Fruit fly (Drosophila melanogaster) whole organism, embryonic: ENCODE results near the gene Cyp310a1.
A peak's percentile ranks its signal among the peaks of the same experiment; 100 is the strongest.

Source experiments
- ATbp ChIP-seq: fragments of 200-800 bp; sonication (Bioruptor generic); optimal IDR thresholded peaks from 2 replicates; lab custom pipeline; 2017; ENCODE audit warnings: missing biosample characterization, mild to moderate bottlenecking, missing genetic modification characterization, missing genetic modification reagents
- Adf1 ChIP-seq: fragments of 200-800 bp; sonication (Bioruptor generic); IDR thresholded peaks from 2 replicates; pipeline ENCODE4 v1.3.6; 2022; ENCODE audit warnings: missing biosample characterization, missing genetic modification characterization
- B-H1 ChIP-seq: fragments of 200-800 bp; sonication (Bioruptor generic); IDR thresholded peaks from 3 replicates; pipeline ENCODE4 v1.3.6; 2022; ENCODE audit warnings: missing biosample characterization, missing genetic modification characterization
- Blimp-1 ChIP-seq: fragments of 200-800 bp; sonication (Bioruptor generic); optimal IDR thresholded peaks from 3 replicates; lab custom pipeline; 2018; ENCODE audit warnings: missing biosample characterization, missing genetic modification characterization, mild to moderate bottlenecking, moderate library complexity, missing genetic modification reagents
- CG10209 ChIP-seq: fragments of 200-800 bp; sonication (Bioruptor generic); optimal IDR thresholded peaks from 3 replicates; lab custom pipeline; 2017; ENCODE audit warnings: missing biosample characterization, mild to moderate bottlenecking, missing genetic modification characterization, missing genetic modification reagents
- CG10979 ChIP-seq: fragments of 200-800 bp; sonication (Bioruptor generic); optimal IDR thresholded peaks from 2 replicates; lab custom pipeline; 2018; ENCODE audit warnings: missing biosample characterization, mild to moderate bottlenecking, missing genetic modification characterization, moderate library complexity
- CG11247 ChIP-seq: fragments of 200-800 bp; sonication (Bioruptor generic); IDR thresholded peaks from 2 replicates; pipeline ENCODE4 v1.3.6; 2022; ENCODE audit warnings: missing biosample characterization, missing genetic modification characterization
- CG11695 ChIP-seq: fragments of 200-800 bp; sonication (Bioruptor generic); IDR thresholded peaks from 3 replicates; pipeline ENCODE4 v1.3.6; 2022; ENCODE audit warnings: missing biosample characterization, missing genetic modification characterization
- CG13424 ChIP-seq: fragments of 200-800 bp; sonication (Bioruptor generic); optimal IDR thresholded peaks from 2 replicates; lab custom pipeline; 2019; ENCODE audit warnings: missing biosample characterization, mild to moderate bottlenecking, missing genetic modification characterization, moderate library complexity
- CG14014 ChIP-seq: fragments of 200-800 bp; sonication (Bioruptor generic); IDR thresholded peaks from 2 replicates; pipeline ENCODE4 v1.3.6; 2022; ENCODE audit warnings: missing biosample characterization, missing genetic modification characterization
- CG14667 ChIP-seq: fragments of 200-800 bp; sonication (Bioruptor generic); IDR thresholded peaks from 2 replicates; pipeline ENCODE4 v1.3.6; 2022; ENCODE audit warnings: missing biosample characterization, missing genetic modification characterization
- CG14860 ChIP-seq: fragments of 200-800 bp; sonication (Bioruptor generic); IDR thresholded peaks from 3 replicates; pipeline ENCODE4 v1.3.6; 2022; ENCODE audit warnings: missing biosample characterization, missing genetic modification characterization; ENCODE audit not compliant: partially characterized antibody
- CG16815 ChIP-seq: fragments of 200-800 bp; sonication (Bioruptor generic); optimal IDR thresholded peaks from 3 replicates; lab custom pipeline; 2017; ENCODE audit warnings: missing biosample characterization, mild to moderate bottlenecking, missing genetic modification characterization
- CG2116 ChIP-seq: fragments of 200-800 bp; sonication (Bioruptor generic); optimal IDR thresholded peaks from 3 replicates; lab custom pipeline; 2018; ENCODE audit warnings: missing biosample characterization, mild to moderate bottlenecking, missing genetic modification characterization
- CG2712 ChIP-seq: fragments of 200-800 bp; optimal IDR thresholded peaks from 3 replicates; lab custom pipeline; 2019; ENCODE audit warnings: missing biosample characterization, mild to moderate bottlenecking, missing genetic modification characterization, moderate library complexity
- CG33557 ChIP-seq: fragments of 200-800 bp; sonication (Bioruptor generic); optimal IDR thresholded peaks from 2 replicates; lab custom pipeline; 2019; ENCODE audit warnings: missing biosample characterization, mild to moderate bottlenecking, missing genetic modification characterization, moderate library complexity
- CG6175 ChIP-seq: fragments of 200-800 bp; sonication (Bioruptor generic); IDR thresholded peaks from 3 replicates; pipeline ENCODE4 v1.3.6; 2022; ENCODE audit warnings: missing biosample characterization, missing genetic modification characterization
- CG6254 ChIP-seq: fragments of 200-800 bp; sonication (Bioruptor generic); optimal IDR thresholded peaks from 3 replicates; lab custom pipeline; 2017; ENCODE audit warnings: mild to moderate bottlenecking, missing biosample characterization, missing genetic modification reagents, missing genetic modification characterization
- CG6683 ChIP-seq: fragments of 200-800 bp; sonication (Bioruptor generic); optimal IDR thresholded peaks from 2 replicates; lab custom pipeline; 2017; ENCODE audit warnings: missing biosample characterization, mild to moderate bottlenecking, missing genetic modification characterization, missing genetic modification reagents
- CG7357 ChIP-seq: fragments of 200-800 bp; sonication (Bioruptor generic); IDR thresholded peaks from 3 replicates; pipeline ENCODE4 v1.3.6; 2022; ENCODE audit warnings: missing biosample characterization, missing genetic modification characterization
- CG7745 ChIP-seq: fragments of 200-800 bp; sonication (Bioruptor generic); optimal IDR thresholded peaks from 2 replicates; lab custom pipeline; 2018; ENCODE audit warnings: missing biosample characterization, mild to moderate bottlenecking, missing genetic modification characterization, moderate library complexity
- CG9437 ChIP-seq: fragments of 200-800 bp; sonication (Bioruptor generic); optimal IDR thresholded peaks from 2 replicates; lab custom pipeline; 2018; ENCODE audit warnings: missing biosample characterization, mild to moderate bottlenecking, missing genetic modification characterization
- CG9797 ChIP-seq: fragments of 200-800 bp; sonication (Bioruptor generic); optimal IDR thresholded peaks from 3 replicates; lab custom pipeline; 2018; ENCODE audit warnings: missing biosample characterization, mild to moderate bottlenecking, missing genetic modification characterization
- CHES-1-like ChIP-seq: fragments of 200-800 bp; sonication (Bioruptor generic); optimal IDR thresholded peaks from 2 replicates; lab custom pipeline; 2016; ENCODE audit warnings: missing biosample characterization, missing genetic modification characterization
- CrebB ChIP-seq: fragments of 200-800 bp; sonication (Bioruptor generic); optimal IDR thresholded peaks from 3 replicates; lab custom pipeline; 2018; ENCODE audit warnings: missing biosample characterization, mild to moderate bottlenecking, missing genetic modification characterization
- D19A ChIP-seq: fragments of 200-800 bp; optimal IDR thresholded peaks from 3 replicates; lab custom pipeline; 2019; ENCODE audit warnings: missing biosample characterization, mild to moderate bottlenecking, missing genetic modification characterization, moderate library complexity
- Dp ChIP-seq: fragments of 200-800 bp; sonication (Bioruptor generic); optimal IDR thresholded peaks from 2 replicates; lab custom pipeline; 2018; ENCODE audit warnings: missing biosample characterization, mild to moderate bottlenecking, missing genetic modification characterization, moderate library complexity
- Eip74EF ChIP-seq, 2 experiments: fragments of 200-800 bp in 1 of 2; fragments of >200 bp in 1 of 2; sonication (Bioruptor generic) in 1 of 2; optimal IDR thresholded peaks; 2 replicates each; lab custom pipeline; 2017 to 2019; ENCODE audit warnings: missing biosample characterization in 2 of 2, missing genetic modification characterization in 2 of 2, mild to moderate bottlenecking in 1 of 2, moderate library complexity in 1 of 2
- GATAe ChIP-seq: fragments of 200-800 bp; sonication (Bioruptor generic); conservative IDR thresholded peaks from 2 replicates; pipeline ENCODE4 v1.3.6; 2022; ENCODE audit warnings: missing biosample characterization, missing genetic modification characterization
- HLH3B ChIP-seq: fragments of 200-800 bp; sonication (Bioruptor generic); IDR thresholded peaks from 2 replicates; pipeline ENCODE4 v1.3.6; 2022; ENCODE audit warnings: missing biosample characterization, missing genetic modification characterization
- Hr51 ChIP-seq, 2 experiments: fragments of 200-800 bp; sonication (Bioruptor generic); optimal IDR thresholded peaks; 2 replicates in 1 of 2; 3 replicates in 1 of 2; lab custom pipeline; 2016 to 2018; ENCODE audit warnings: missing biosample characterization in 2 of 2, missing genetic modification characterization in 2 of 2, mild to moderate bottlenecking in 1 of 2, moderate library complexity in 1 of 2
- Lpt ChIP-seq: fragments of >200 bp; optimal IDR thresholded peaks from 2 replicates; lab custom pipeline; 2018; ENCODE audit warnings: missing biosample characterization, missing genetic modification characterization
- Nf-YB ChIP-seq: fragments of 200-800 bp; sonication (Bioruptor generic); optimal IDR thresholded peaks from 3 replicates; lab custom pipeline; 2019; ENCODE audit warnings: missing biosample characterization, mild to moderate bottlenecking, missing genetic modification characterization, moderate library complexity
- Optix ChIP-seq: fragments of 200-800 bp; sonication (Bioruptor generic); IDR thresholded peaks from 3 replicates; pipeline ENCODE4 v1.3.6; 2022; ENCODE audit warnings: missing biosample characterization, missing genetic modification characterization
- Sox102F ChIP-seq: fragments of 200-800 bp; sonication (Bioruptor generic); optimal IDR thresholded peaks from 2 replicates; lab custom pipeline; 2018; ENCODE audit warnings: missing biosample characterization, mild to moderate bottlenecking, missing genetic modification characterization, moderate library complexity
- Spps ChIP-seq: fragments of 200-800 bp; sonication (Bioruptor generic); optimal IDR thresholded peaks from 2 replicates; lab custom pipeline; 2018; ENCODE audit warnings: missing biosample characterization, mild to moderate bottlenecking, missing genetic modification characterization
- ap ChIP-seq: fragments of 200-800 bp; sonication (Bioruptor generic); IDR thresholded peaks from 2 replicates; pipeline ENCODE4 v1.3.6; 2022; ENCODE audit warnings: missing biosample characterization, missing genetic modification characterization
- bab2 ChIP-seq: fragments of 200-800 bp; sonication (Bioruptor generic); optimal IDR thresholded peaks from 2 replicates; lab custom pipeline; 2016; ENCODE audit warnings: missing biosample characterization, missing genetic modification characterization
- bsh ChIP-seq, 2 experiments: fragments of 200-800 bp; sonication (Bioruptor generic); optimal IDR thresholded peaks; 2 replicates each; lab custom pipeline; 2017 to 2018; ENCODE audit warnings: mild to moderate bottlenecking in 2 of 2, missing biosample characterization in 2 of 2, missing genetic modification characterization in 2 of 2, moderate library complexity in 1 of 2
- btn ChIP-seq: fragments of 200-800 bp; sonication (Bioruptor generic); optimal IDR thresholded peaks from 2 replicates; lab custom pipeline; 2016; ENCODE audit warnings: missing biosample characterization, missing genetic modification characterization
- disco-r ChIP-seq: fragments of 200-800 bp; sonication (Bioruptor generic); optimal IDR thresholded peaks from 2 replicates; lab custom pipeline; 2016; ENCODE audit warnings: missing biosample characterization, missing genetic modification characterization
- dysf ChIP-seq: fragments of 200-800 bp; sonication (Bioruptor generic); IDR thresholded peaks from 3 replicates; pipeline ENCODE4 v1.3.6; 2022; ENCODE audit warnings: missing biosample characterization, missing genetic modification characterization
- fd96Cb ChIP-seq: fragments of 200-800 bp; sonication (Bioruptor generic); optimal IDR thresholded peaks from 2 replicates; lab custom pipeline; 2018; ENCODE audit warnings: missing biosample characterization, mild to moderate bottlenecking, missing genetic modification characterization, moderate library complexity
- ken ChIP-seq: fragments of 200-800 bp; sonication (Bioruptor generic); IDR thresholded peaks from 3 replicates; pipeline ENCODE4 v1.3.6; 2022; ENCODE audit warnings: missing biosample characterization, missing genetic modification characterization
- luna ChIP-seq: fragments of 200-800 bp; sonication (Bioruptor generic); optimal IDR thresholded peaks from 2 replicates; lab custom pipeline; 2016; ENCODE audit warnings: missing biosample characterization, missing genetic modification characterization
- onecut ChIP-seq: fragments of 200-800 bp; sonication (Bioruptor generic); IDR thresholded peaks from 2 replicates; pipeline ENCODE4 v1.3.6; 2022; ENCODE audit warnings: missing biosample characterization, missing genetic modification characterization
- seq ChIP-seq: fragments of 200-800 bp; sonication (Bioruptor generic); IDR thresholded peaks from 2 replicates; pipeline ENCODE4 v1.3.6; 2022; ENCODE audit warnings: missing biosample characterization, missing genetic modification characterization
- slou ChIP-seq: fragments of 200-800 bp; sonication (Bioruptor generic); optimal IDR thresholded peaks from 3 replicates; lab custom pipeline; 2016; ENCODE audit warnings: missing biosample characterization, missing genetic modification characterization
- z ChIP-seq: fragments of 200-800 bp; sonication (Bioruptor generic); IDR thresholded peaks from 3 replicates; pipeline ENCODE4 v1.3.6; 2022; ENCODE audit warnings: missing biosample characterization, missing genetic modification characterization

The Cyp310a1 gene

dm6 chr2L:18617003-18617402 lies 35.8 kb downstream of the Cyp310a1 start, which contains the start of gene MESR3 (continued):
- TF ChIP-seq dysf (GFP tag; lab: Robert Waterston, UW) (peak; percentile 51; the same call in 2 of the 3 replicates), bab2 (no peak), ken (peak; percentile 19; the same call in 2 of the 3 replicates), Adf1 (GFP tag; lab: Robert Waterston, UW) (peak; percentile 45; the same call in 1 of the 2 replicates), disco-r (GFP tag; lab: Kevin White, UChicago) (no peak), fd96Cb (tag; lab: Kevin White, UChicago) (peak; percentile 50), CG9797 (no peak), Dp (GFP tag; lab: Kevin White, UChicago) (no peak), CG6175 (0 out of 3 replicates have a peak, but pooled peaks have one; percentile 9), CG6254 (GFP tag; lab: Kevin White, UChicago) (peak; percentile 67), CG10979 (tag; lab: Kevin White, UChicago) (peak; percentile 72), Sox102F (GFP tag; lab: Kevin White, UChicago) (peak; percentile 16), CrebB (tag; lab: Kevin White, UChicago) (no peak), CG14667 (GFP tag; lab: Robert Waterston, UW) (peak; percentile 46; the same call in 1 of the 2 replicates), CG7745 (tag; lab: Kevin White, UChicago) (no peak), Optix (GFP tag; lab: Robert Waterston, UW) (peak; percentile 54; the same call in 2 of the 3 replicates), CHES-1-like (no peak), CG2116 (GFP tag; lab: Kevin White, UChicago) (peak; percentile 29), Hr51 (GFP tag; optimal IDR thresholded peaks at IDR 0.05; lab: Kevin White, UChicago) (peak in 1 of 2 experiments; percentile 27), slou (no peak), Lpt (GFP tag; lab: Kevin White, UChicago) (no peak), Eip74EF (GFP tag; optimal IDR thresholded peaks at IDR 0.05; lab: Kevin White, UChicago) (peak in 1 of 2 experiments; percentile 68), GATAe (GFP tag; lab: Robert Waterston, UW) (no peak), Spps (tag; lab: Kevin White, UChicago) (peak; percentile 33), luna (no peak), CG16815 (no peak), bsh (GFP tag; optimal IDR thresholded peaks at IDR 0.05; lab: Kevin White, UChicago) (peak; percentile 33 to 37), btn (no peak), CG13424 (peak; percentile 39), B-H1 (GFP tag; lab: Robert Waterston, UW) (peak; percentile 70; the same call in 1 of the 3 replicates), CG11695 (GFP tag; lab: Robert Waterston, UW) (peak; percentile 74), CG33557 (GFP tag; lab: Kevin White, UChicago) (peak; percentile 17), CG14860 (GFP tag; lab: Robert Waterston, UW) (no peak), Nf-YB (GFP tag; lab: Kevin White, UChicago) (peak; percentile 45), CG11247 (GFP tag; lab: Robert Waterston, UW) (no peak), HLH3B (GFP tag; lab: Robert Waterston, UW) (peak; percentile 72; the same call in 1 of the 2 replicates), seq (GFP tag; lab: Robert Waterston, UW) (peak; percentile 18; the same call in 1 of the 2 replicates), z (GFP tag; lab: Robert Waterston, UW) (0 out of 3 replicates have a peak, but pooled peaks have one; percentile 30), ap (GFP tag; lab: Robert Waterston, UW) (0 out of 2 replicates have a peak, but pooled peaks have one; percentile 22), onecut (GFP tag; lab: Robert Waterston, UW) (peak; percentile 76), D19A (tag; lab: Kevin White, UChicago) (peak; percentile 80), CG2712 (peak; percentile 91), ATbp (GFP tag; lab: Kevin White, UChicago) (peak; percentile 23), CG10209 (GFP tag; lab: Kevin White, UChicago) (peak; percentile 34), CG7357 (GFP tag; lab: Robert Waterston, UW) (peak; percentile 54; the same call in 2 of the 3 replicates), CG14014 (GFP tag; lab: Robert Waterston, UW) (peak; percentile 38; the same call in 1 of the 2 replicates), CG6683 (GFP tag; lab: Kevin White, UChicago) (peak; percentile 68), Blimp-1 (GFP tag; lab: Kevin White, UChicago) (peak; percentile 82), CG9437 (peak; percentile 3)
